Worm (Caenorhabditis elegans): ENCODE results near the gene sec-5.

- TF ChIP-seq ztf-29 (GFP tag; IDR thresholded peaks at IDR 0.05) (no peak), ztf-23 (GFP tag; IDR thresholded peaks at IDR 0.05) (no peak), T22C8.4 (GFP tag; IDR thresholded peaks at IDR 0.05) (no peak), tab-1 (GFP tag; IDR thresholded peaks at IDR 0.05) (no peak), flt-1 (GFP tag; IDR thresholded peaks at IDR 0.05) (no peak), ref-1 (GFP tag; conservative IDR thresholded peaks at IDR 0.05) (no peak), klf-2 (GFP tag; conservative IDR thresholded peaks at IDR 0.05) (no peak), cog-1 (tag; optimal IDR thresholded peaks at IDR 0.05) (no peak)
These were observed 46.6 kb downstream of the sec-5 start for ce11 chrII:9130339-9130738.
